Worm (Caenorhabditis elegans) whole organism, L1 larva: ENCODE measurements around the gene znf-598.

Experiments
- C04F5.9 ChIP-seq: sonication (generic microtip); optimal IDR thresholded peaks from 2 replicates; lab custom pipeline; 2016; ENCODE audit warnings: missing genetic modification characterization, missing compliant biosample characterization
- F16B12.6 ChIP-seq: fragments of 150-350 bp; optimal IDR thresholded peaks from 2 replicates; lab custom pipeline; 2014; ENCODE audit warnings: missing biosample characterization, missing genetic modification characterization
- Y116A8C.19 ChIP-seq: sonication (generic microtip); optimal IDR thresholded peaks from 2 replicates; lab custom pipeline; 2016; ENCODE audit warnings: missing compliant biosample characterization, missing genetic modification characterization, borderline replicate concordance
- aha-1 ChIP-seq: fragments of 150-350 bp; optimal IDR thresholded peaks from 2 replicates; lab custom pipeline; 2014; ENCODE audit warnings: missing biosample characterization, missing genetic modification characterization
- ama-1 ChIP-seq: fragments of 150-350 bp; optimal IDR thresholded peaks from 2 replicates; lab custom pipeline; 2014
- blmp-1 ChIP-seq: fragments of 150-350 bp; optimal IDR thresholded peaks from 2 replicates; lab custom pipeline; 2014; ENCODE audit warnings: missing biosample characterization, missing genetic modification characterization
- ceh-8 ChIP-seq: fragments of 200-800 bp; sonication (Bioruptor generic); optimal IDR thresholded peaks from 2 replicates; lab custom pipeline; 2018; ENCODE audit warnings: mild to moderate bottlenecking, missing genetic modification characterization, moderate library complexity, missing compliant biosample characterization
- ceh-88 ChIP-seq: fragments of 200-800 bp; sonication (Bioruptor generic); IDR thresholded peaks from 2 replicates; pipeline ENCODE4 v1.3.6; 2022; ENCODE audit warnings: missing genetic modification characterization, missing compliant biosample characterization
- ceh-90 ChIP-seq: sonication (generic microtip); optimal IDR thresholded peaks from 2 replicates; lab custom pipeline; 2016; ENCODE audit warnings: missing genetic modification characterization, missing compliant biosample characterization
- ces-1 ChIP-seq: fragments of 150-350 bp; optimal IDR thresholded peaks from 2 replicates; lab custom pipeline; 2014; ENCODE audit warnings: missing biosample characterization, missing genetic modification reagents, missing genetic modification characterization
- efl-1 ChIP-seq, 4 experiments: fragments of 150-350 bp; optimal IDR thresholded peaks in 3 of 4; peaks in 1 of 4; 1 replicate in 1 of 4; 2 replicates in 3 of 4; lab custom pipeline; 2014; ENCODE audit warnings: missing biosample characterization in 2 of 4, missing genetic modification characterization in 2 of 4, missing genetic modification reagents in 2 of 4
- efl-3 ChIP-seq: fragments of 200-800 bp; sonication (Bioruptor generic); optimal IDR thresholded peaks from 2 replicates; lab custom pipeline; 2018; ENCODE audit warnings: mild to moderate bottlenecking, missing genetic modification characterization, missing compliant biosample characterization
- egl-13 ChIP-seq: sonication (generic microtip); optimal IDR thresholded peaks from 2 replicates; lab custom pipeline; 2016; ENCODE audit warnings: missing genotype, missing genetic modification reagents, missing genetic modification characterization, missing compliant biosample characterization
- egl-27 ChIP-seq, 2 experiments: fragments of 150-350 bp in 1 of 2; sonication (generic microtip); optimal IDR thresholded peaks; 3 replicates each; lab custom pipeline; 2017 to 2018; ENCODE audit warnings: missing biosample characterization in 2 of 2, missing genetic modification characterization in 2 of 2, missing genetic modification reagents in 2 of 2
- elt-3 ChIP-seq, 6 experiments: fragments of 150-350 bp in 1 of 6; sonication (generic microtip); optimal IDR thresholded peaks; 2 replicates each; lab custom pipeline; 2017 to 2018; ENCODE audit warnings: missing biosample characterization in 6 of 6, missing genetic modification characterization in 6 of 6, inconsistent platforms in 1 of 6
- fkh-10 ChIP-seq: sonication (generic microtip); optimal IDR thresholded peaks from 2 replicates; lab custom pipeline; 2017; ENCODE audit warnings: missing biosample characterization, missing genetic modification reagents, missing genetic modification characterization
- fkh-4 ChIP-seq: sonication (generic microtip); optimal IDR thresholded peaks from 2 replicates; lab custom pipeline; 2016; ENCODE audit warnings: missing compliant biosample characterization, missing genetic modification characterization, borderline replicate concordance
- fkh-8 ChIP-seq: sonication (generic microtip); optimal IDR thresholded peaks from 2 replicates; lab custom pipeline; 2016; ENCODE audit warnings: mild to moderate bottlenecking, missing genetic modification characterization, missing compliant biosample characterization
- grh-1 ChIP-seq: fragments of 200-800 bp; sonication (Bioruptor generic); IDR thresholded peaks from 2 replicates; pipeline ENCODE4 v1.3.6; 2022; ENCODE audit warnings: missing genetic modification reagents, missing genetic modification characterization, missing compliant biosample characterization
- hpl-2 ChIP-seq: fragments of 150-350 bp; optimal IDR thresholded peaks from 2 replicates; lab custom pipeline; 2014; ENCODE audit warnings: missing biosample characterization, missing genetic modification reagents, missing genetic modification characterization
- irx-1 ChIP-seq: sonication (generic microtip); optimal IDR thresholded peaks from 2 replicates; lab custom pipeline; 2016; ENCODE audit warnings: missing genetic modification characterization, missing compliant biosample characterization
- jun-1 ChIP-seq: fragments of 150-350 bp; optimal IDR thresholded peaks from 2 replicates; lab custom pipeline; 2014; ENCODE audit warnings: missing biosample characterization, missing genetic modification reagents, missing genetic modification characterization
- lin-15B ChIP-seq: fragments of 150-350 bp; sonication (generic microtip); optimal IDR thresholded peaks from 3 replicates; lab custom pipeline; 2014; ENCODE audit warnings: missing biosample characterization, missing genetic modification characterization
- lin-35 ChIP-seq, 2 experiments: fragments of 150-350 bp; optimal IDR thresholded peaks; 2 replicates each; lab custom pipeline; 2014; ENCODE audit warnings: missing biosample characterization in 2 of 2, missing genetic modification characterization in 2 of 2, missing genetic modification reagents in 2 of 2
- lin-39 ChIP-seq: fragments of 150-350 bp; optimal IDR thresholded peaks from 2 replicates; lab custom pipeline; 2014; ENCODE audit warnings: missing biosample characterization, missing genetic modification reagents, missing genetic modification characterization
- lir-3 ChIP-seq: sonication (generic microtip); optimal IDR thresholded peaks from 2 replicates; lab custom pipeline; 2016; ENCODE audit warnings: mild to moderate bottlenecking, missing genetic modification characterization, moderate library complexity, missing compliant biosample characterization; ENCODE audit not compliant: poor library complexity
- mef-2 ChIP-seq: fragments of 150-350 bp; optimal IDR thresholded peaks from 2 replicates; lab custom pipeline; 2014; ENCODE audit warnings: missing biosample characterization, missing genetic modification characterization
- mep-1 ChIP-seq: fragments of 150-350 bp; optimal IDR thresholded peaks from 2 replicates; lab custom pipeline; 2014; ENCODE audit warnings: missing biosample characterization, missing genetic modification characterization
- nhr-12 ChIP-seq: sonication (generic microtip); optimal IDR thresholded peaks from 2 replicates; lab custom pipeline; 2017; ENCODE audit warnings: missing biosample characterization, missing genetic modification characterization
- nhr-19 ChIP-seq: fragments of 200-800 bp; sonication (Bioruptor generic); conservative IDR thresholded peaks from 2 replicates; pipeline ENCODE4 v1.3.6; 2022; ENCODE audit warnings: missing genetic modification characterization, missing compliant biosample characterization
- nhr-237 ChIP-seq: fragments of 150-350 bp; optimal IDR thresholded peaks from 2 replicates; lab custom pipeline; 2014; ENCODE audit warnings: missing biosample characterization, missing genetic modification characterization
- nhr-28 ChIP-seq: fragments of 150-350 bp; optimal IDR thresholded peaks from 2 replicates; lab custom pipeline; 2014; ENCODE audit warnings: missing biosample characterization, missing genetic modification characterization
- nhr-77 ChIP-seq: fragments of 150-350 bp; optimal IDR thresholded peaks from 2 replicates; lab custom pipeline; 2014; ENCODE audit warnings: missing biosample characterization, missing genetic modification characterization
- nhr-84 ChIP-seq: sonication (generic microtip); optimal IDR thresholded peaks from 2 replicates; lab custom pipeline; 2017; ENCODE audit warnings: missing biosample characterization, missing genetic modification characterization
- pax-3 ChIP-seq: fragments of 200-800 bp; sonication (Bioruptor generic); optimal IDR thresholded peaks from 2 replicates; lab custom pipeline; 2018; ENCODE audit warnings: mild to moderate bottlenecking, missing genetic modification characterization, moderate library complexity, missing compliant biosample characterization
- rnt-1 ChIP-seq: sonication (generic microtip); optimal IDR thresholded peaks from 2 replicates; lab custom pipeline; 2016; ENCODE audit warnings: mild to moderate bottlenecking, missing genetic modification characterization, moderate library complexity, missing compliant biosample characterization
- skn-1 ChIP-seq: fragments of 150-350 bp; optimal IDR thresholded peaks from 2 replicates; lab custom pipeline; 2014; ENCODE audit warnings: missing biosample characterization, missing genetic modification characterization
- snpc-4 ChIP-seq: fragments of 150-350 bp; optimal IDR thresholded peaks from 2 replicates; lab custom pipeline; 2014; ENCODE audit warnings: missing biosample characterization, missing genetic modification characterization
- snu-23 ChIP-seq: sonication (generic microtip); optimal IDR thresholded peaks from 2 replicates; lab custom pipeline; 2016; ENCODE audit warnings: missing genetic modification characterization, missing compliant biosample characterization
- sup-37 ChIP-seq: fragments of 200-800 bp; sonication (Bioruptor generic); optimal IDR thresholded peaks from 2 replicates; lab custom pipeline; 2018; ENCODE audit warnings: mild to moderate bottlenecking, missing genetic modification characterization, missing compliant biosample characterization
- tbx-2 ChIP-seq: sonication (generic microtip); optimal IDR thresholded peaks from 2 replicates; lab custom pipeline; 2016; ENCODE audit warnings: missing genetic modification characterization, missing compliant biosample characterization
- unc-30 ChIP-seq: sonication (generic microtip); optimal IDR thresholded peaks from 2 replicates; lab custom pipeline; 2017; ENCODE audit warnings: missing biosample characterization, missing genetic modification characterization
- unc-62 ChIP-seq: fragments of 150-350 bp; optimal IDR thresholded peaks from 2 replicates; lab custom pipeline; 2014; ENCODE audit warnings: missing biosample characterization, missing genetic modification reagents, missing genetic modification characterization
- unc-86 ChIP-seq: sonication (generic microtip); optimal IDR thresholded peaks from 2 replicates; lab custom pipeline; 2016; ENCODE audit warnings: missing genetic modification characterization, missing compliant biosample characterization
- unc-98 ChIP-seq: fragments of 200-800 bp; sonication (Bioruptor generic); IDR thresholded peaks from 2 replicates; pipeline ENCODE4 v1.3.6; 2022; ENCODE audit warnings: missing genetic modification characterization, missing compliant biosample characterization
- vab-15 ChIP-seq: sonication (generic microtip); optimal IDR thresholded peaks from 2 replicates; lab custom pipeline; 2017; ENCODE audit warnings: missing genotype, mild to moderate bottlenecking, missing genetic modification characterization, missing compliant biosample characterization
- xbp-1 ChIP-seq: sonication (generic microtip); optimal IDR thresholded peaks from 2 replicates; lab custom pipeline; 2016; ENCODE audit warnings: missing genetic modification characterization, missing compliant biosample characterization
- zag-1 ChIP-seq: fragments of 150-350 bp; optimal IDR thresholded peaks from 2 replicates; lab custom pipeline; 2014; ENCODE audit warnings: missing biosample characterization, missing genetic modification characterization
- zip-4 ChIP-seq: fragments of 200-800 bp; sonication (Bioruptor generic); optimal IDR thresholded peaks from 2 replicates; lab custom pipeline; 2018; ENCODE audit warnings: mild to moderate bottlenecking, missing genetic modification characterization, moderate library complexity, missing compliant biosample characterization

Gene znf-598

DNA sequence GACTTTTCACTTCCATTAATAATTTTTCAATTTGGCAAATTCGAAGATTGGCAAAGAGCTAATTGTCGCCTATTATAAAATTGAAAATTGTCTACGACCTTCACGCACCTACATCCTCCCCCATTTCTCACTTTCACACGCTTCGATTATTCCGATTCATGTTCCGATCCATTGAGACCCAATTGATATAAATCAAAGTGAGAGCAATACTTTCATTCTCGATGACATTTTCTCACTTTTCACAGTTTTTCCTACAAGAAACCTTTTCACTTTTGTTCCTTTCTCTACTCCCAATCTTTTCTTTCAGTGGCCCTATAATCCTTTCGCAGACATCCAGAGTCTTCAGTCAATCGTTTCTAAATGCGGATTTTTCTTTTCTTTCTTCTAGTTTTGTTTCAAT is 46.0 kb upstream of the znf-598 start, which contains the start of gene C15F1.2:
C15F1.2 (plus strand) TSS at position 308 of the 400 bp plus-strand sequence.
- TF ChIP-seq blmp-1 (tag; lab: Kevin White, UChicago) (peak; percentile 94), mef-2 (tag; lab: Kevin White, UChicago) (no peak)
- TF ChIP-seq, all 84 proteins: peak for 1

DNA sequence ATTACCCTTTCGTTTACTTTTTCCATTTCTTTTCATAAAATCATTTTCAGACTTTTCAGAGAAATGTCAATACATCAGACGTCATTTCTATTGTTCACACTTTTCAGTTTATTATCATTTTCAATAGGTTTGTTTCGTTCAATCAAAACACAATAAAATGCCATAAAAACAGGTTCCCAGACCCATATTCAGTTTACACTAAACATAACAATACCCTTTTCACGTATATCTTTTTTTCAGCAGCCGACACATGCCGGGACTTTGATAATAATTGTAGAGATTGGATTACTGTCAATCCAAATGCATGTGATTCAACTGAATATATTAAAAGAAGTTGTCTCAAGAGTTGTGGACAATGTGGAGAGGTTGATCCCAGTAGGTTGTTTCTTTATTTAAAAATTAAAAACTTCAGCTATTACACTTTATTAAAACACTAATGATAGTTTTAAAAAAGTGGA is 35.7 kb upstream of the znf-598 start, which contains the start of gene C15F1.1:
C15F1.1 (plus strand) TSS at position 51 of the 458 bp plus-strand sequence.
- TF ChIP-seq unc-98 (GFP tag; lab: Robert Waterston, UW) (no peak), efl-1 (optimal IDR thresholded peaks at IDR 0.05; lab: Kevin White, UChicago) (no peak), efl-1 (GFP tag; optimal IDR thresholded peaks at IDR 0.05 in 1 of 2; lab: Kevin White, UChicago) (peak in 1 of 2 experiments; percentile 77)

DNA sequence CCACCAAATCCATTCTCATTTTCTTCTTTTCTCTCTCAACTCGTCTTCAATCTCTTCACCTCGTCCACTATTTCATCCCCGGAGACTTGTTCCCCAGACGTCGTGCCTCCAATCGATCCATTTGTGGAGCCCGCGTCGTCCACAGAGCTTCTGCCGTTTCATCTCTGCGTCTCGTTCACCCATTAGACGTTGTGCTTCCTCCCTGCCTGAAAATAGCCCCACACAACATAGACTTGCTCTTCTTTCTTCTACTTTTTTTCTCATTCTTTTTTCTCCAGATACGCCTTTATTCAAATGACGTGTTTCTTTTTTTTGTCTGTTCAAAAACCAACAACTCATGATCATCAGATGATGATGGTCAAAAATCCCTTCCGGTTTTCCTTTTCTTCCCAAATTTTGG is 32.7 kb upstream of the znf-598 start:
- TF ChIP-seq ceh-90, result no peak
- peak; percentile 27 for TF ChIP-seq ces-1
- no peak for TF ChIP-seq nhr-12 (tag; lab: Kevin White, UChicago)
- no peak for TF ChIP-seq skn-1
- peak; percentile 37 for TF ChIP-seq irx-1 (tag; lab: Kevin White, UChicago)
- TF ChIP-seq unc-86 (tag; lab: Kevin White, UChicago), result peak; percentile 79
- TF ChIP-seq nhr-77 (tag; lab: Kevin White, UChicago), result no peak
- TF ChIP-seq snpc-4, result no peak
- no peak for TF ChIP-seq hpl-2 (GFP tag; lab: Kevin White, UChicago)
- peak; percentile 43 for TF ChIP-seq pax-3 (tag; lab: Kevin White, UChicago)
- TF ChIP-seq lin-39 (tag; lab: Kevin White, UChicago), result no peak
- peak in 1 of 2 experiments; percentile 41 for TF ChIP-seq lin-35 (GFP tag; optimal IDR thresholded peaks at IDR 0.05; lab: Kevin White, UChicago)
- no peak for TF ChIP-seq ama-1 (lab: Kevin White, UChicago)
- TF ChIP-seq unc-30 (tag; lab: Kevin White, UChicago), result no peak
- no peak for TF ChIP-seq lir-3 (tag; lab: Kevin White, UChicago)
- peak; percentile 50 for TF ChIP-seq xbp-1 (tag; lab: Kevin White, UChicago)
- TF ChIP-seq blmp-1 (tag; lab: Kevin White, UChicago), result no peak
- peak; percentile 17 for TF ChIP-seq jun-1 (tag; lab: Kevin White, UChicago)
- TF ChIP-seq ceh-8 (GFP tag; lab: Kevin White, UChicago), result peak; percentile 48
- TF ChIP-seq fkh-8 (tag; lab: Kevin White, UChicago), result peak; percentile 85
- TF ChIP-seq aha-1 (tag; lab: Kevin White, UChicago), result no peak
- peak; percentile 41 for TF ChIP-seq snu-23
- no peak for TF ChIP-seq unc-62
- no peak for TF ChIP-seq lin-15B (tag; lab: Kevin White, UChicago)
- no peak for TF ChIP-seq zag-1 (tag; lab: Kevin White, UChicago)
- TF ChIP-seq elt-3 (tag; optimal IDR thresholded peaks at IDR 0.05; lab: Kevin White, UChicago), result no peak
- peak; percentile 65 for TF ChIP-seq tbx-2
- peak; percentile 80 for TF ChIP-seq fkh-10
- no peak for TF ChIP-seq nhr-28 (tag; lab: Kevin White, UChicago)
- TF ChIP-seq grh-1 (GFP tag; lab: Robert Waterston, UW), result no peak
- TF ChIP-seq nhr-84 (tag; lab: Kevin White, UChicago), result no peak
- no peak for TF ChIP-seq fkh-4
- no peak for TF ChIP-seq rnt-1 (tag; lab: Kevin White, UChicago)
- no peak for TF ChIP-seq vab-15 (tag; lab: Kevin White, UChicago)
- TF ChIP-seq sup-37 (GFP tag; lab: Kevin White, UChicago), result no peak
- TF ChIP-seq nhr-19 (GFP tag; lab: Robert Waterston, UW), result no peak
- TF ChIP-seq egl-13, result peak; percentile 55
- no peak for TF ChIP-seq F16B12.6 (tag; lab: Kevin White, UChicago)
- no peak for TF ChIP-seq efl-3
- TF ChIP-seq zip-4 (GFP tag; lab: Kevin White, UChicago), result no peak
- peak; percentile 30 for TF ChIP-seq mep-1 (tag; lab: Kevin White, UChicago)
- TF ChIP-seq C04F5.9 (tag; lab: Kevin White, UChicago), result no peak
- TF ChIP-seq ceh-88 (GFP tag; lab: Robert Waterston, UW), result no peak
- TF ChIP-seq Y116A8C.19 (tag; lab: Kevin White, UChicago), result no peak
- TF ChIP-seq egl-27 (tag; optimal IDR thresholded peaks at IDR 0.05; lab: Kevin White, UChicago), result no peak
- no peak for TF ChIP-seq nhr-237 (tag; lab: Kevin White, UChicago)
- no peak for TF ChIP-seq mef-2 (tag; lab: Kevin White, UChicago)
